Worm (Caenorhabditis elegans): ENCODE results near the gene F35G2.5.

DNA sequence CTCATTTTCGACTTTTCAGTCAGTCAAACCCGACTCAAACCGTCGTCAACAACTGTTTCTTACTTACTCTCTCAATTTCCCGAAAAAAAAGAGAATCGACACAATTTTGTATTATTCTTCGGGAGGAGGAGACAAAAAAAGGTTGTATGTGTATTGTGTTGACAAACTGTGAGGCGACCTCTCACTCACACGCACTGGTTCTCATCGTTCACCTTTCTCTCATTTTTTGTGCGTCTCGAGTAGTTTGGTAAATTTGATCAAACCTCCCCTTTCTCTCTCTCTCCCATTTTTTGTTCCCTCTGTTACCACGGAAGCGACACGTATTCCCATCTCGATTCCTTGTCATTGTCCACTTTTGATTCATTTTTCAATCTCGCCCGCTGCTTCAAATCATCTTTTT is 20.6 kb upstream of the F35G2.5 start:
- TF ChIP-seq lin-39 (tag; optimal IDR thresholded peaks at IDR 0.05) (no peak), egl-27 (tag; optimal IDR thresholded peaks at IDR 0.05) (no peak), nhr-10 (tag; optimal IDR thresholded peaks at IDR 0.05) (no peak), unc-55 (GFP tag; optimal IDR thresholded peaks at IDR 0.05) (no peak), lsy-2 (tag; optimal IDR thresholded peaks at IDR 0.05) (no peak), ceh-82 (tag; optimal IDR thresholded peaks at IDR 0.05) (no peak), nhr-11 (tag; optimal IDR thresholded peaks at IDR 0.05) (no peak), unc-62 (GFP tag; optimal IDR thresholded peaks at IDR 0.05) (no peak), sma-3 (GFP tag; optimal IDR thresholded peaks at IDR 0.05) (no peak), sem-4 (tag; optimal IDR thresholded peaks at IDR 0.05) (no peak)
